Worm (Caenorhabditis elegans): ENCODE results near the gene C42D4.3.

The C42D4.3 gene

DNA sequence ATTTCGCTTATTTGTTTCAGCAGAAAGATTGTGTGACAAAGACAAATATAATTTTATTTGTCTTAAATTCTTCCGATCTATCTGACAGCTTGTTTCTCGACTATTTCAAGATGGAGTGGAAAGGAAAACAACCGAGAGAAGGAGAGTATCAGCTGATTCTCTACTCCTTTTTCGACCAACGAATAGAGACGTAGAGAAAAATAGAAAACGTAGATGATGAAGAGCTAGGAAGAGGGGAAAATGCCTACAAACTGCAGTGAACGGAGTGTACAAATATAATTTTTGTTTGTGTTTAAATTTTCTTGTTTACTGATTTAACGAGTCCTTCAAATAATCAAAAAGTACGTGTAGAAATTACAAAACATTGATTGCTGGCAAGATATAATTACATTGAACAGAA lies 31.3 kb upstream of the C42D4.3 start (continued):
- TF ChIP-seq ceh-8 (GFP tag; optimal IDR thresholded peaks at IDR 0.05): no peak
- TF ChIP-seq efl-3 (GFP tag; optimal IDR thresholded peaks at IDR 0.05): no peak
- no peak for TF ChIP-seq unc-62 (GFP tag; optimal IDR thresholded peaks at IDR 0.05)
- no peak for TF ChIP-seq ets-5 (GFP tag; IDR thresholded peaks at IDR 0.05)
- TF ChIP-seq pag-3 (tag; optimal IDR thresholded peaks at IDR 0.05; ENCODE audit: borderline replicate concordance, insufficient read depth): no peak
- no peak for TF ChIP-seq mef-2 (tag; optimal IDR thresholded peaks at IDR 0.05)
- TF ChIP-seq C34B4.2 (tag; optimal IDR thresholded peaks at IDR 0.05): no peak
- TF ChIP-seq lir-3 (tag; optimal IDR thresholded peaks at IDR 0.05; ENCODE audit: poor library complexity): no peak
- no peak for TF ChIP-seq lin-13 (GFP tag; optimal IDR thresholded peaks at IDR 0.05)
- TF ChIP-seq nhr-71 (tag; optimal IDR thresholded peaks at IDR 0.05): no peak
- TF ChIP-seq mep-1 (tag; optimal IDR thresholded peaks at IDR 0.05): no peak
- TF ChIP-seq elt-2 (tag; optimal IDR thresholded peaks at IDR 0.05): no peak
- TF ChIP-seq lin-39 (tag; optimal IDR thresholded peaks at IDR 0.05): no peak
- peak; percentile 12 for TF ChIP-seq rnt-1 (tag; optimal IDR thresholded peaks at IDR 0.05)
- TF ChIP-seq pax-3 (tag; optimal IDR thresholded peaks at IDR 0.05): no peak
- peak in 1 of 2 experiments; percentile 69 for TF ChIP-seq lsy-2 (tag; optimal IDR thresholded peaks at IDR 0.05)
- TF ChIP-seq nhr-90 (tag; optimal IDR thresholded peaks at IDR 0.05; ENCODE audit: poor library complexity): no peak
- TF ChIP-seq fos-1 (tag; optimal IDR thresholded peaks at IDR 0.05): no peak
- TF ChIP-seq ceh-82 (tag; optimal IDR thresholded peaks at IDR 0.05): peak in 1 of 3 experiments; percentile 3
- no peak for TF ChIP-seq snpc-4 (tag; optimal IDR thresholded peaks at IDR 0.05)
- TF ChIP-seq ama-1 (optimal IDR thresholded peaks at IDR 0.05): no peak
- no peak for TF ChIP-seq ztf-11 (tag; optimal IDR thresholded peaks at IDR 0.05)
- no peak for TF ChIP-seq nhr-20 (tag; optimal IDR thresholded peaks at IDR 0.05)
- TF ChIP-seq tlp-1 (tag; optimal IDR thresholded peaks at IDR 0.05): no peak
- TF ChIP-seq aly-2 (tag; optimal IDR thresholded peaks at IDR 0.05): no peak
- no peak for TF ChIP-seq zag-1 (tag; optimal IDR thresholded peaks at IDR 0.05)
- no peak for TF ChIP-seq sup-37 (GFP tag; optimal IDR thresholded peaks at IDR 0.05)
- TF ChIP-seq nhr-19 (GFP tag; conservative IDR thresholded peaks at IDR 0.05): no peak
- no peak for TF ChIP-seq alr-1 (tag; optimal IDR thresholded peaks at IDR 0.05; ENCODE audit: borderline replicate concordance)
- no peak for TF ChIP-seq nhr-47 (tag; optimal IDR thresholded peaks at IDR 0.05)
- peak; percentile 10 to 14 for TF ChIP-seq efl-1 (optimal IDR thresholded peaks at IDR 0.05)
- peak in 1 of 2 experiments; percentile 89 for TF ChIP-seq efl-1 (GFP tag; optimal IDR thresholded peaks at IDR 0.05 in 1 of 2)
- no peak for TF ChIP-seq dsc-1 (tag; optimal IDR thresholded peaks at IDR 0.05)
- no peak for TF ChIP-seq hlh-17 (GFP tag; optimal IDR thresholded peaks at IDR 0.05; ENCODE audit: borderline replicate concordance)

DNA sequence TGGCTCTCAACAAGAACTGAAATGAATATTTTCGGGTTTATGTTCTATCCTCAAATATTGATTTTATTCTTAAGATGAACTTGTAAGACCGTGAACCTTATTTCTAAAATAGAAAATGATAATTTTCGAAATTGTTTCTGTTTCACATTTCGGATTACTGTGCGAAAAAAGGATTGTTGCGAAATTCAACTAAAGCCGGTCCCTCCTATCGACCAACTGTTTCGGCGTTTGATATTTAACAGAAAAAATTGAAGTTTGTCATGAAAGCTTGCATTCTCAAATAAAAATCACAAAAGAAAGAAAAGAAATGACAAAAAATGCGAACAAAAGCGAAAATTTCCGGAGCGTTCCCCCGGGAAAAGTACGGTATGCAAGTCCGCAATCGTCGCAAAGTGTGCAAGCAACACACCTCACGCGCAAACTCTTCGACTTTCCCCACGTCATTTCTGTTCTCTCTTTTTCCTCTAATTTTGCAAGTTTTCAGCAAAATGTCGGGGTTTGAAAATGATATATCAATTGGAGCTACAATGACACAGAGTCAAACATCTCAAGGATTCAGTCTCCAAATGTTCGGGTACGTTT lies 29.9 kb upstream of the C42D4.3 start, which contains the start of gene C34D4.4:
C34D4.4 (plus strand) TSS at position 342 of the 582 bp plus-strand sequence.
- TF ChIP-seq efl-1 (optimal IDR thresholded peaks at IDR 0.05): peak; percentile 61 to 64
- peak; percentile 61 to 95 for TF ChIP-seq efl-1 (GFP tag; optimal IDR thresholded peaks at IDR 0.05 in 1 of 2)
- TF ChIP-seq lin-35 (GFP tag; optimal IDR thresholded peaks at IDR 0.05): peak; percentile 57 to 72
- peak; percentile 61 for TF ChIP-seq zip-4 (GFP tag; optimal IDR thresholded peaks at IDR 0.05)
- peak; percentile 19 for TF ChIP-seq rnt-1 (tag; optimal IDR thresholded peaks at IDR 0.05)
- TF ChIP-seq ceh-82 (tag; optimal IDR thresholded peaks at IDR 0.05): peak in 2 of 3 experiments; percentile 3 to 48
- peak; percentile 90 to 98 for TF ChIP-seq lsy-2 (tag; optimal IDR thresholded peaks at IDR 0.05)
- TF ChIP-seq egl-27 (tag; optimal IDR thresholded peaks at IDR 0.05): no peak
- no peak for TF ChIP-seq swsn-7 (tag; optimal IDR thresholded peaks at IDR 0.05)
- peak; percentile 20 for TF ChIP-seq mep-1 (tag; optimal IDR thresholded peaks at IDR 0.05)
- no peak for TF ChIP-seq ceh-63 (GFP tag; optimal IDR thresholded peaks at IDR 0.05)
- peak; percentile 9 for TF ChIP-seq xbp-1 (tag; optimal IDR thresholded peaks at IDR 0.05)
- peak; percentile 47 for TF ChIP-seq snu-23 (GFP tag; optimal IDR thresholded peaks at IDR 0.05)
- peak; percentile 3 for TF ChIP-seq snpc-4 (tag; optimal IDR thresholded peaks at IDR 0.05)
- TF ChIP-seq isw-1 (GFP tag; IDR thresholded peaks at IDR 0.05): peak; percentile 17; the same call in 1 of the 2 replicates
- TF ChIP-seq ceh-88 (GFP tag; IDR thresholded peaks at IDR 0.05): no peak
- no peak for TF ChIP-seq irx-1 (tag; optimal IDR thresholded peaks at IDR 0.05)
- peak; percentile 32 to 60 (median 58) for TF ChIP-seq dpl-1 (GFP tag; optimal IDR thresholded peaks at IDR 0.05)
- peak; percentile 31 for TF ChIP-seq fkh-8 (tag; optimal IDR thresholded peaks at IDR 0.05)
- no peak for TF ChIP-seq jun-1 (tag; optimal IDR thresholded peaks at IDR 0.05)
- TF ChIP-seq blmp-1 (tag; optimal IDR thresholded peaks at IDR 0.05): peak; percentile 65
- TF ChIP-seq F16B12.6 (tag; optimal IDR thresholded peaks at IDR 0.05): peak; percentile 92
- no peak for TF ChIP-seq ceh-8 (GFP tag; optimal IDR thresholded peaks at IDR 0.05)
- no peak for TF ChIP-seq lir-3 (tag; optimal IDR thresholded peaks at IDR 0.05; ENCODE audit: poor library complexity)
- TF ChIP-seq lin-13 (GFP tag; optimal IDR thresholded peaks at IDR 0.05): peak; percentile 15
- peak; percentile 35 for TF ChIP-seq lin-15B (tag; optimal IDR thresholded peaks at IDR 0.05)
